Fruit fly (Drosophila melanogaster) whole organism, embryonic: ENCODE results near the gene Pvf3.

Source experiments
- Ada2b ChIP-seq: fragments of 200-800 bp; sonication (Bioruptor generic); IDR thresholded peaks from 2 replicates; pipeline ENCODE4 v1.3.6; 2022; ENCODE audit warnings: missing biosample characterization, missing genetic modification characterization
- Aef1 ChIP-seq: fragments of 200-800 bp; sonication (Bioruptor generic); IDR thresholded peaks from 3 replicates; pipeline ENCODE4 v1.3.6; 2022; ENCODE audit warnings: missing biosample characterization, missing genetic modification characterization
- B-H1 ChIP-seq: fragments of 200-800 bp; sonication (Bioruptor generic); IDR thresholded peaks from 3 replicates; pipeline ENCODE4 v1.3.6; 2022; ENCODE audit warnings: missing biosample characterization, missing genetic modification characterization
- CG10321 ChIP-seq: fragments of 200-800 bp; sonication (Bioruptor generic); IDR thresholded peaks from 2 replicates; pipeline ENCODE4 v1.3.6; 2022; ENCODE audit warnings: missing biosample characterization, missing genetic modification characterization
- CG11504 ChIP-seq: fragments of 200-800 bp; sonication (Bioruptor generic); optimal IDR thresholded peaks from 3 replicates; lab custom pipeline; 2019; ENCODE audit warnings: missing biosample characterization, mild to moderate bottlenecking, missing genetic modification characterization, moderate library complexity
- CG12299 ChIP-seq: fragments of 200-800 bp; sonication (Bioruptor generic); optimal IDR thresholded peaks from 2 replicates; lab custom pipeline; 2018; ENCODE audit warnings: missing biosample characterization, mild to moderate bottlenecking, missing genetic modification characterization
- CG12659 ChIP-seq: fragments of 200-800 bp; sonication (Bioruptor generic); optimal IDR thresholded peaks from 3 replicates; lab custom pipeline; 2017; ENCODE audit warnings: mild to moderate bottlenecking, missing biosample characterization, missing genetic modification reagents, missing genetic modification characterization
- CG13775 ChIP-seq: fragments of 200-800 bp; sonication (Bioruptor generic); optimal IDR thresholded peaks from 3 replicates; lab custom pipeline; 2017; ENCODE audit warnings: missing biosample characterization, mild to moderate bottlenecking, missing genetic modification characterization
- CG14710 ChIP-seq: fragments of 200-800 bp; sonication (Bioruptor generic); optimal IDR thresholded peaks from 3 replicates; lab custom pipeline; 2019; ENCODE audit warnings: missing biosample characterization, mild to moderate bottlenecking, missing genetic modification characterization, moderate library complexity
- CG2202 ChIP-seq: fragments of 200-800 bp; sonication (Bioruptor generic); optimal IDR thresholded peaks from 2 replicates; lab custom pipeline; 2018; ENCODE audit warnings: missing biosample characterization, mild to moderate bottlenecking, missing genetic modification characterization
- CG30020 ChIP-seq: fragments of 200-800 bp; optimal IDR thresholded peaks from 2 replicates; lab custom pipeline; 2019; ENCODE audit warnings: missing biosample characterization, mild to moderate bottlenecking, missing genetic modification characterization, moderate library complexity
- CG3407 ChIP-seq: fragments of 200-800 bp; sonication (Bioruptor generic); optimal IDR thresholded peaks from 2 replicates; lab custom pipeline; 2018; ENCODE audit warnings: missing biosample characterization, mild to moderate bottlenecking, missing genetic modification characterization
- CG3726 ChIP-seq: fragments of 200-800 bp; sonication (Bioruptor generic); IDR thresholded peaks from 3 replicates; pipeline ENCODE4, ENCODE4 v1.3.6; 2022; ENCODE audit warnings: missing biosample characterization, missing genetic modification characterization
- CG4707 ChIP-seq: fragments of 200-800 bp; sonication (Bioruptor generic); optimal IDR thresholded peaks from 2 replicates; lab custom pipeline; 2018; ENCODE audit warnings: missing biosample characterization, mild to moderate bottlenecking, missing genetic modification characterization, moderate library complexity
- CG7839 ChIP-seq: fragments of 200-800 bp; sonication (Bioruptor generic); optimal IDR thresholded peaks from 3 replicates; lab custom pipeline; 2018; ENCODE audit warnings: missing biosample characterization, mild to moderate bottlenecking, missing genetic modification characterization, moderate library complexity
- CG9876 ChIP-seq: fragments of 200-800 bp; sonication (Bioruptor generic); optimal IDR thresholded peaks from 2 replicates; lab custom pipeline; 2016; ENCODE audit warnings: missing biosample characterization, missing genetic modification characterization
- Deaf1 ChIP-seq: fragments of 200-800 bp; optimal IDR thresholded peaks from 3 replicates; lab custom pipeline; 2019; ENCODE audit warnings: missing biosample characterization, mild to moderate bottlenecking, missing genetic modification characterization, moderate library complexity
- Dip2 ChIP-seq: fragments of 200-800 bp; sonication (Bioruptor generic); IDR thresholded peaks from 2 replicates; pipeline ENCODE4 v1.3.6; 2022; ENCODE audit warnings: missing biosample characterization, missing genetic modification characterization
- Ets65A ChIP-seq: fragments of 200-800 bp; sonication (Bioruptor generic); peaks from one replicate; lab custom pipeline; 2016; ENCODE audit warnings: missing biosample characterization, missing genetic modification characterization
- Hmx ChIP-seq: fragments of 200-800 bp; sonication (Bioruptor generic); optimal IDR thresholded peaks from 2 replicates; lab custom pipeline; 2016; ENCODE audit warnings: missing biosample characterization, missing genetic modification characterization
- Hr51 ChIP-seq, 2 experiments: fragments of 200-800 bp; sonication (Bioruptor generic); optimal IDR thresholded peaks; 2 replicates in 1 of 2; 3 replicates in 1 of 2; lab custom pipeline; 2016 to 2018; ENCODE audit warnings: missing biosample characterization in 2 of 2, missing genetic modification characterization in 2 of 2, mild to moderate bottlenecking in 1 of 2, moderate library complexity in 1 of 2
- Hsf ChIP-seq: fragments of 200-800 bp; sonication (Bioruptor generic); optimal IDR thresholded peaks from 3 replicates; lab custom pipeline; 2016; ENCODE audit warnings: missing biosample characterization, missing genetic modification characterization
- Kr ChIP-seq: fragments of 200-800 bp; sonication (Bioruptor generic); optimal IDR thresholded peaks from 2 replicates; lab custom pipeline; 2017; ENCODE audit warnings: missing biosample characterization, mild to moderate bottlenecking, missing genetic modification characterization
- Med ChIP-seq: fragments of 200-800 bp; sonication (Bioruptor generic); peaks from one replicate; lab custom pipeline; 2016; ENCODE audit warnings: missing biosample characterization, missing genetic modification characterization, mild to moderate bottlenecking, inconsistent platforms, moderate library complexity
- Myb ChIP-seq: fragments of 200-800 bp; sonication (Bioruptor generic); optimal IDR thresholded peaks from 2 replicates; lab custom pipeline; 2016; ENCODE audit warnings: missing biosample characterization, missing genetic modification characterization
- NFAT ChIP-seq: fragments of 200-800 bp; sonication (Bioruptor generic); IDR thresholded peaks from 2 replicates; pipeline ENCODE4 v1.3.6; 2022; ENCODE audit warnings: missing biosample characterization, missing genetic modification characterization
- Ptx1 ChIP-seq: fragments of 200-800 bp; sonication (Bioruptor generic); IDR thresholded peaks from 2 replicates; pipeline ENCODE4 v1.3.6; 2022; ENCODE audit warnings: missing biosample characterization, missing genetic modification characterization
- bigmax ChIP-seq: fragments of 200-800 bp; sonication (Bioruptor generic); optimal IDR thresholded peaks from 2 replicates; lab custom pipeline; 2018; ENCODE audit warnings: missing biosample characterization, mild to moderate bottlenecking, missing genetic modification characterization
- fd96Cb ChIP-seq: fragments of 200-800 bp; sonication (Bioruptor generic); optimal IDR thresholded peaks from 2 replicates; lab custom pipeline; 2018; ENCODE audit warnings: missing biosample characterization, mild to moderate bottlenecking, missing genetic modification characterization, moderate library complexity
- fru ChIP-seq: fragments of >200 bp; optimal IDR thresholded peaks from 2 replicates; lab custom pipeline; 2017
- gcm ChIP-seq: fragments of 200-800 bp; sonication (Bioruptor generic); optimal IDR thresholded peaks from 2 replicates; lab custom pipeline; 2019; ENCODE audit warnings: missing biosample characterization, mild to moderate bottlenecking, missing genetic modification characterization, moderate library complexity
- gfzf ChIP-seq: fragments of 200-800 bp; sonication (Bioruptor generic); optimal IDR thresholded peaks from 2 replicates; lab custom pipeline; 2016; ENCODE audit warnings: missing biosample characterization, mild to moderate bottlenecking, missing genetic modification characterization, moderate library complexity
- grn ChIP-seq: fragments of 200-800 bp; sonication (Bioruptor generic); optimal IDR thresholded peaks from 3 replicates; lab custom pipeline; 2017; ENCODE audit warnings: missing biosample characterization, missing genetic modification characterization
- hbn ChIP-seq: fragments of 200-800 bp; sonication (Bioruptor generic); IDR thresholded peaks from 2 replicates; pipeline ENCODE4 v1.3.6; 2022; ENCODE audit warnings: missing biosample characterization, missing genetic modification characterization; ENCODE audit not compliant: partially characterized antibody
- kni ChIP-seq: fragments of 200-800 bp; sonication (Bioruptor generic); optimal IDR thresholded peaks from 3 replicates; lab custom pipeline; 2017; ENCODE audit warnings: mild to moderate bottlenecking, missing biosample characterization, missing genetic modification reagents, missing genetic modification characterization
- phol ChIP-seq: fragments of 200-800 bp; sonication (Bioruptor generic); optimal IDR thresholded peaks from 3 replicates; lab custom pipeline; 2018; ENCODE audit warnings: missing biosample characterization, mild to moderate bottlenecking, missing genetic modification characterization, moderate library complexity
- sens ChIP-seq: fragments of 200-800 bp; sonication (Bioruptor generic); peaks from one replicate; lab custom pipeline; 2016; ENCODE audit warnings: missing biosample characterization, missing genetic modification characterization
- sens-2 ChIP-seq: fragments of 200-800 bp; sonication (Bioruptor generic); IDR thresholded peaks from 2 replicates; pipeline ENCODE4 v1.3.6; 2022; ENCODE audit warnings: missing biosample characterization, missing genetic modification characterization
- so ChIP-seq: fragments of 200-800 bp; sonication (Bioruptor generic); IDR thresholded peaks from 3 replicates; pipeline ENCODE4 v1.3.6; 2022; ENCODE audit warnings: missing biosample characterization, missing genetic modification characterization
- sob ChIP-seq: fragments of 200-800 bp; sonication (Bioruptor generic); IDR thresholded peaks from 2 replicates; pipeline ENCODE4 v1.3.6; 2022; ENCODE audit warnings: missing biosample characterization, missing genetic modification characterization
- sug ChIP-seq: fragments of 200-800 bp; optimal IDR thresholded peaks from 2 replicates; lab custom pipeline; 2019; ENCODE audit warnings: missing biosample characterization, mild to moderate bottlenecking, missing genetic modification characterization, moderate library complexity
- yki ChIP-seq: fragments of >200 bp; optimal IDR thresholded peaks from 3 replicates; lab custom pipeline; 2018

Gene Pvf3

dm6 chr2L:7119460-7120047 lies 37.9 kb downstream of the Pvf3 start:
- TF ChIP-seq gfzf (no peak), CG13775 (GFP tag; lab: Kevin White, UChicago) (no peak), CG4707 (GFP tag; lab: Kevin White, UChicago) (no peak), CG9876 (GFP tag; lab: Kevin White, UChicago) (no peak), CG3726 (GFP tag; lab: Robert Waterston, UW) (no peak), Myb (no peak), sob (GFP tag; lab: Robert Waterston, UW) (no peak), CG11504 (peak; percentile 91), hbn (no peak), Ptx1 (GFP tag; lab: Robert Waterston, UW) (no peak), CG14710 (no peak), Hmx (GFP tag; lab: Kevin White, UChicago) (no peak), fru (lab: Kevin White, UChicago) (no peak), B-H1 (GFP tag; lab: Robert Waterston, UW) (no peak), bigmax (GFP tag; lab: Kevin White, UChicago) (no peak), CG10321 (GFP tag; lab: Robert Waterston, UW) (0 out of 2 replicates have a peak, but pooled peaks have one; percentile 38), CG2202 (tag; lab: Kevin White, UChicago) (no peak), Ets65A (GFP tag; lab: Kevin White, UChicago) (peak; percentile 78), so (GFP tag; lab: Robert Waterston, UW) (no peak), Ada2b (GFP tag; lab: Robert Waterston, UW) (no peak), Med (GFP tag; lab: Kevin White, UChicago) (peak; percentile 8), Dip2 (GFP tag; lab: Robert Waterston, UW) (no peak), Deaf1 (no peak), sens-2 (no peak), yki (lab: Kevin White, UChicago) (no peak), grn (no peak), CG7839 (tag; lab: Kevin White, UChicago) (no peak)

- no peak for TF ChIP-seq phol (tag; lab: Kevin White, UChicago)
- TF ChIP-seq Hsf (GFP tag; lab: Kevin White, UChicago), result no peak
- peak; percentile 8 for TF ChIP-seq Med (GFP tag; lab: Kevin White, UChicago)
- TF ChIP-seq CG30020 (tag; lab: Kevin White, UChicago), result no peak
- TF ChIP-seq CG3407 (GFP tag; lab: Kevin White, UChicago), result peak; percentile 2
- TF ChIP-seq CG12659 (GFP tag; lab: Kevin White, UChicago), result no peak
- no peak for TF ChIP-seq fd96Cb
- TF ChIP-seq Aef1, result no peak
- no peak for TF ChIP-seq Kr
- peak; percentile 19 for TF ChIP-seq gcm
- peak; percentile 21 for TF ChIP-seq kni (GFP tag; lab: Kevin White, UChicago)
- no peak for TF ChIP-seq NFAT (GFP tag; lab: Robert Waterston, UW)
- no peak for TF ChIP-seq Hr51 (GFP tag; optimal IDR thresholded peaks at IDR 0.05; lab: Kevin White, UChicago)
- TF ChIP-seq sens (GFP tag; lab: Kevin White, UChicago), result peak; percentile 66
- TF ChIP-seq sug (tag; lab: Kevin White, UChicago), result no peak
- no peak for TF ChIP-seq CG12299
These were observed 39.2 kb downstream of the Pvf3 start for dm6 chr2L:7118205-7118801.
